Worm (Caenorhabditis elegans) whole organism, mixed stage, embryonic: ENCODE measurements around the gene mnm-2.

Experiments
- M03D4.4 ChIP-seq: sonication (generic microtip); optimal IDR thresholded peaks from 2 replicates; lab custom pipeline; 2017; ENCODE audit warnings: mild to moderate bottlenecking, missing genetic modification characterization, missing compliant biosample characterization
- bed-3 ChIP-seq: fragments of 200-800 bp; sonication (Bioruptor generic); optimal IDR thresholded peaks from 3 replicates; lab custom pipeline; 2018; ENCODE audit warnings: mild to moderate bottlenecking, missing genetic modification characterization, moderate library complexity, missing compliant biosample characterization
- blmp-1 ChIP-seq: fragments of 150-350 bp; optimal IDR thresholded peaks from 2 replicates; lab custom pipeline; 2014; ENCODE audit warnings: missing biosample characterization, missing genetic modification characterization
- ceh-39 ChIP-seq: fragments of 150-350 bp; optimal IDR thresholded peaks from 2 replicates; lab custom pipeline; 2014; ENCODE audit warnings: missing biosample characterization, missing genetic modification characterization
- ceh-43 ChIP-seq: fragments of 200-800 bp; sonication (Bioruptor generic); optimal IDR thresholded peaks from 2 replicates; lab custom pipeline; 2018; ENCODE audit warnings: mild to moderate bottlenecking, missing genetic modification characterization, moderate library complexity, missing compliant biosample characterization
- ceh-83 ChIP-seq: fragments of 200-800 bp; sonication (Bioruptor generic); optimal IDR thresholded peaks from 2 replicates; lab custom pipeline; 2018; ENCODE audit warnings: mild to moderate bottlenecking, missing genetic modification characterization, missing compliant biosample characterization
- ces-1 ChIP-seq: fragments of 150-350 bp; optimal IDR thresholded peaks from 2 replicates; lab custom pipeline; 2014; ENCODE audit warnings: missing biosample characterization, missing genetic modification reagents, missing genetic modification characterization
- drap-1 ChIP-seq: fragments of 200-800 bp; sonication (Bioruptor generic); optimal IDR thresholded peaks from 3 replicates; lab custom pipeline; 2018; ENCODE audit warnings: mild to moderate bottlenecking, missing genetic modification characterization, missing compliant biosample characterization
- elt-1 ChIP-seq: sonication (generic microtip); optimal IDR thresholded peaks from 2 replicates; lab custom pipeline; 2017; ENCODE audit warnings: missing genetic modification characterization, mild to moderate bottlenecking, missing compliant biosample characterization, antibody characterized with exemption, moderate library complexity, borderline replicate concordance; ENCODE audit not compliant: insufficient read depth
- elt-3 ChIP-seq: fragments of 150-350 bp; optimal IDR thresholded peaks from 2 replicates; lab custom pipeline; 2014; ENCODE audit warnings: missing biosample characterization, missing genetic modification characterization
- flh-1 ChIP-seq: fragments of 200-800 bp; sonication (Bioruptor generic); optimal IDR thresholded peaks from 2 replicates; lab custom pipeline; 2018; ENCODE audit warnings: mild to moderate bottlenecking, missing genetic modification characterization, moderate library complexity, missing compliant biosample characterization
- ham-2 ChIP-seq: fragments of 200-800 bp; sonication (Bioruptor generic); optimal IDR thresholded peaks from 2 replicates; lab custom pipeline; 2018; ENCODE audit warnings: mild to moderate bottlenecking, missing genetic modification characterization, missing compliant biosample characterization
- hlh-1 ChIP-seq: fragments of 150-350 bp; optimal IDR thresholded peaks from 2 replicates; lab custom pipeline; 2014; ENCODE audit warnings: missing biosample characterization, missing genetic modification reagents, missing genetic modification characterization
- lin-13 ChIP-seq: fragments of 150-350 bp; optimal IDR thresholded peaks from 2 replicates; lab custom pipeline; 2014; ENCODE audit warnings: missing biosample characterization, missing genetic modification characterization
- lin-32 ChIP-seq: fragments of 200-800 bp; sonication (Bioruptor generic); optimal IDR thresholded peaks from 2 replicates; lab custom pipeline; 2018; ENCODE audit warnings: mild to moderate bottlenecking, missing genetic modification characterization, missing compliant biosample characterization
- lsy-2 ChIP-seq: fragments of 150-350 bp; optimal IDR thresholded peaks from 2 replicates; lab custom pipeline; 2014; ENCODE audit warnings: missing biosample characterization, missing genetic modification characterization
- mab-5 ChIP-seq: fragments of 150-350 bp; optimal IDR thresholded peaks from 2 replicates; lab custom pipeline; 2014; ENCODE audit warnings: missing biosample characterization, missing genetic modification characterization
- mep-1 ChIP-seq: fragments of 150-350 bp; optimal IDR thresholded peaks from 2 replicates; lab custom pipeline; 2017; ENCODE audit warnings: missing biosample characterization, missing genetic modification reagents, missing genetic modification characterization, inconsistent platforms
- nhr-12 ChIP-seq: fragments of 150-350 bp; optimal IDR thresholded peaks from 2 replicates; lab custom pipeline; 2014; ENCODE audit warnings: missing biosample characterization, missing genetic modification characterization
- nhr-2 ChIP-seq: fragments of 150-350 bp; optimal IDR thresholded peaks from 2 replicates; lab custom pipeline; 2014; ENCODE audit warnings: missing biosample characterization, missing genetic modification characterization
- nhr-237 ChIP-seq: fragments of 150-350 bp; optimal IDR thresholded peaks from 2 replicates; lab custom pipeline; 2014; ENCODE audit warnings: missing biosample characterization, missing genetic modification characterization
- nhr-28 ChIP-seq: fragments of 150-350 bp; optimal IDR thresholded peaks from 2 replicates; lab custom pipeline; 2014; ENCODE audit warnings: missing biosample characterization, missing genetic modification characterization
- pha-4 ChIP-seq: fragments of 150-350 bp; optimal IDR thresholded peaks from 2 replicates; lab custom pipeline; 2018; ENCODE audit warnings: missing biosample characterization, missing genetic modification reagents, missing genetic modification characterization
- sem-2 ChIP-seq: fragments of 200-800 bp; sonication (Bioruptor generic); optimal IDR thresholded peaks from 2 replicates; lab custom pipeline; 2018; ENCODE audit warnings: mild to moderate bottlenecking, missing genetic modification characterization, missing compliant biosample characterization
- snpc-4 ChIP-seq: fragments of 150-350 bp; optimal IDR thresholded peaks from 2 replicates; lab custom pipeline; 2014; ENCODE audit warnings: missing biosample characterization, missing genetic modification characterization
- unc-120 ChIP-seq: sonication (generic microtip); optimal IDR thresholded peaks from 2 replicates; lab custom pipeline; 2017; ENCODE audit warnings: missing genetic modification characterization, missing compliant biosample characterization; ENCODE audit not compliant: poor library complexity, severe bottlenecking
- unc-62 ChIP-seq: fragments of 150-350 bp; optimal IDR thresholded peaks from 2 replicates; lab custom pipeline; 2014; ENCODE audit warnings: missing biosample characterization, missing genetic modification reagents, missing genetic modification characterization
- zip-8 ChIP-seq: fragments of 150-350 bp; optimal IDR thresholded peaks from 2 replicates; lab custom pipeline; 2014; ENCODE audit warnings: missing biosample characterization, missing genetic modification characterization
- ztf-11 ChIP-seq: fragments of 150-350 bp; optimal IDR thresholded peaks from 2 replicates; lab custom pipeline; 2014; ENCODE audit warnings: missing biosample characterization, missing genetic modification characterization

Gene mnm-2

ce11 chrX:7393167-7393566 lies 31.5 kb downstream of the mnm-2 start, which contains the start of gene gad-2:
Gene gad-2 (plus strand): TSS chrX:7393467.
- no peak for TF ChIP-seq unc-62 (GFP tag; lab: Kevin White, UChicago)
- no peak for TF ChIP-seq snpc-4 (tag; lab: Kevin White, UChicago)

ce11 chrX:7390270-7390669 lies 34.4 kb downstream of the mnm-2 start, which contains the start of gene C10A4.6:
Gene C10A4.6 (plus strand): TSS chrX:7390570.
- TF ChIP-seq ceh-43 (GFP tag; lab: Kevin White, UChicago): no peak
- no peak for TF ChIP-seq ceh-83
- TF ChIP-seq lin-32: no peak
- no peak for TF ChIP-seq mep-1 (tag; lab: Kevin White, UChicago)
- TF ChIP-seq mab-5 (tag; lab: Kevin White, UChicago): no peak
- no peak for TF ChIP-seq lin-13 (tag; lab: Kevin White, UChicago)
- TF ChIP-seq elt-3 (tag; lab: Kevin White, UChicago): no peak
- no peak for TF ChIP-seq zip-8 (tag; lab: Kevin White, UChicago)
- no peak for TF ChIP-seq lsy-2 (tag; lab: Kevin White, UChicago)
- TF ChIP-seq flh-1 (GFP tag; lab: Kevin White, UChicago): no peak
- no peak for TF ChIP-seq nhr-2 (tag; lab: Kevin White, UChicago)
- no peak for TF ChIP-seq unc-62 (GFP tag; lab: Kevin White, UChicago)
- TF ChIP-seq hlh-1 (tag; lab: Kevin White, UChicago): no peak
- TF ChIP-seq nhr-237 (tag; lab: Kevin White, UChicago): no peak
- TF ChIP-seq, all 35 proteins: peak for 0

ce11 chrX:7378608-7379007 lies 46.1 kb downstream of the mnm-2 start:
- TF ChIP-seq lin-13 (tag; lab: Kevin White, UChicago) (no peak), bed-3 (GFP tag; lab: Kevin White, UChicago) (no peak), ceh-43 (GFP tag; lab: Kevin White, UChicago) (no peak), lsy-2 (tag; lab: Kevin White, UChicago) (no peak), pha-4 (no peak), elt-1 (tag; lab: Kevin White, UChicago) (no peak), blmp-1 (tag; lab: Kevin White, UChicago) (no peak), nhr-237 (tag; lab: Kevin White, UChicago) (no peak), unc-120 (tag; lab: Kevin White, UChicago) (no peak), ztf-11 (tag; lab: Kevin White, UChicago) (no peak), nhr-12 (tag; lab: Kevin White, UChicago) (no peak), snpc-4 (tag; lab: Kevin White, UChicago) (no peak), sem-2 (GFP tag; lab: Kevin White, UChicago) (no peak), drap-1 (GFP tag; lab: Kevin White, UChicago) (no peak), M03D4.4 (no peak), ces-1 (no peak), ham-2 (GFP tag; lab: Kevin White, UChicago) (no peak), nhr-28 (tag; lab: Kevin White, UChicago) (no peak), mep-1 (tag; lab: Kevin White, UChicago) (no peak), ceh-39 (tag; lab: Kevin White, UChicago) (no peak)

- TF ChIP-seq blmp-1 (tag; lab: Kevin White, UChicago): no peak
- TF ChIP-seq ces-1: peak; percentile 48
Measured at ce11 chrX:7376941-7377340, 47.8 kb downstream of the mnm-2 start, which contains the start of gene npr-8. Gene npr-8 (plus strand): TSS chrX:7377302.
